Worm (Caenorhabditis elegans): ENCODE measurements around the gene fbxb-117.

ce11 chrV:19257653-19258052 lies 24.8 kb upstream of the fbxb-117 start, which contains the start of gene F21D9.3:
- TF ChIP-seq mdl-1 (tag; optimal IDR thresholded peaks at IDR 0.05) = no peak
- no peak for TF ChIP-seq pha-4 (tag; optimal IDR thresholded peaks at IDR 0.05)

Data from whole organism, L3 larva.